ENCODE assay signal across 3 fruit fly cellular contexts in genomic region chr3L:4461454-4462045, dm6.
A peak's percentile ranks its signal among the peaks of the same experiment; 100 is the strongest.
TF ChIP-seq lines count a peak whose summit lies in the region.

Gene CG15023, minus strand, starts transcription at chr3L:4461504.

- no peak for TF ChIP-seq CTCF in whole organism, embryonic (GFP tag; optimal IDR thresholded peaks at IDR 0.05; lab: Kevin White, UChicago)

TF ChIP-seq in whole organism, embryonic, 481 proteins besides CTCF, POLR2A, EP300 and RAD21 (continues in another document):
- 0 out of 3 replicates have a peak, but pooled peaks have one; percentile 36 for TF ChIP-seq ci (GFP tag; IDR thresholded peaks at IDR 0.05; lab: Robert Waterston, UW)
- no peak for TF ChIP-seq CG8281 (tag; optimal IDR thresholded peaks at IDR 0.05; lab: Kevin White, UChicago)
- TF ChIP-seq CG13894 (tag; optimal IDR thresholded peaks at IDR 0.05; lab: Kevin White, UChicago): peak; percentile 7
- peak; percentile 11 for TF ChIP-seq nmo (GFP tag; optimal IDR thresholded peaks at IDR 0.05; lab: Kevin White, UChicago)
- no peak for TF ChIP-seq CG32532 (GFP tag; IDR thresholded peaks at IDR 0.05; lab: Robert Waterston, UW)
- peak; percentile 61 for TF ChIP-seq CG13296 (GFP tag; optimal IDR thresholded peaks at IDR 0.05; lab: Kevin White, UChicago)
- peak; percentile 31; the same call in 1 of the 2 replicates for TF ChIP-seq MBD-R2 (GFP tag; IDR thresholded peaks at IDR 0.05; lab: Robert Waterston, UW)
- peak; percentile 53; the same call in 1 of the 3 replicates for TF ChIP-seq CG11695 (GFP tag; IDR thresholded peaks at IDR 0.05; lab: Robert Waterston, UW)
- no peak for TF ChIP-seq CG15696 (tag; optimal IDR thresholded peaks at IDR 0.05; lab: Kevin White, UChicago)
- peak; percentile 4 for TF ChIP-seq Fer3 (tag; optimal IDR thresholded peaks at IDR 0.05; lab: Kevin White, UChicago)
- peak; percentile 69; the same call in 2 of the 3 replicates for TF ChIP-seq dysf (GFP tag; IDR thresholded peaks at IDR 0.05; lab: Robert Waterston, UW)
- peak; percentile 47 for TF ChIP-seq lab (GFP tag; optimal IDR thresholded peaks at IDR 0.05; lab: Kevin White, UChicago)
- no peak for TF ChIP-seq Sin3A (optimal IDR thresholded peaks at IDR 0.05; lab: Kevin White, UChicago)
- TF ChIP-seq sens (GFP tag; lab: Kevin White, UChicago): peak; percentile 45
- TF ChIP-seq CG2678 (tag; optimal IDR thresholded peaks at IDR 0.05; lab: Kevin White, UChicago): peak; percentile 56
- peak; percentile 35 for TF ChIP-seq CoRest (tag; optimal IDR thresholded peaks at IDR 0.05; lab: Kevin White, UChicago)
- no peak for TF ChIP-seq cas (GFP tag; IDR thresholded peaks at IDR 0.05; lab: Robert Waterston, UW)
- TF ChIP-seq CG1024 (GFP tag; IDR thresholded peaks at IDR 0.05; lab: Robert Waterston, UW): no peak
- TF ChIP-seq Sox102F (GFP tag; optimal IDR thresholded peaks at IDR 0.05; lab: Kevin White, UChicago): peak; percentile 19
- TF ChIP-seq ranshi (GFP tag; IDR thresholded peaks at IDR 0.05; lab: Robert Waterston, UW): peak; percentile 23; the same call in 1 of the 2 replicates
- peak; percentile 34 for TF ChIP-seq dmrt99B (tag; optimal IDR thresholded peaks at IDR 0.05; lab: Kevin White, UChicago)
- TF ChIP-seq CG14441 (GFP tag; IDR thresholded peaks at IDR 0.05; lab: Robert Waterston, UW): peak; percentile 37; the same call in 1 of the 2 replicates
- 0 out of 2 replicates have a peak, but pooled peaks have one; percentile 18 for TF ChIP-seq CG32767 (GFP tag; IDR thresholded peaks at IDR 0.05; lab: Robert Waterston, UW)
- TF ChIP-seq CG7839 (tag; optimal IDR thresholded peaks at IDR 0.05; lab: Kevin White, UChicago): peak; percentile 39
- TF ChIP-seq Pdp1 (GFP tag; optimal IDR thresholded peaks at IDR 0.05; lab: Kevin White, UChicago): peak; percentile 4 to 37
- peak; percentile 28 for TF ChIP-seq unpg (GFP tag; optimal IDR thresholded peaks at IDR 0.05; lab: Kevin White, UChicago)
- TF ChIP-seq NfI (GFP tag; optimal IDR thresholded peaks at IDR 0.05; lab: Kevin White, UChicago): peak; percentile 23
- 0 out of 2 replicates have a peak, but pooled peaks have one; percentile 7 for TF ChIP-seq danr (GFP tag; IDR thresholded peaks at IDR 0.05; lab: Robert Waterston, UW)
- TF ChIP-seq Ada2b (GFP tag; IDR thresholded peaks at IDR 0.05; lab: Robert Waterston, UW): no peak

TF ChIP-seq in whole organism, prepupa, 60 proteins besides CTCF, POLR2A, EP300 and RAD21:
- TF ChIP-seq Eip78C (GFP tag; lab: Kevin White, UChicago) (peak; percentile 61), CG3919 (GFP tag; optimal IDR thresholded peaks at IDR 0.05; lab: Kevin White, UChicago) (no peak)

TF ChIP-seq in whole organism, pupa, 21 proteins besides CTCF, POLR2A, EP300 and RAD21:
- no peak for TF ChIP-seq D1 (tag; optimal IDR thresholded peaks at IDR 0.05; lab: Kevin White, UChicago)
- no peak for TF ChIP-seq CG15710 (tag; optimal IDR thresholded peaks at IDR 0.05; lab: Kevin White, UChicago)
- TF ChIP-seq CG14655 (GFP tag; optimal IDR thresholded peaks at IDR 0.05; lab: Kevin White, UChicago): peak; percentile 12
- no peak for TF ChIP-seq CG8301 (tag; optimal IDR thresholded peaks at IDR 0.05; lab: Kevin White, UChicago)
- no peak for TF ChIP-seq fd96Ca (GFP tag; IDR thresholded peaks at IDR 0.05; lab: Robert Waterston, UW)
- TF ChIP-seq Snoo (tag; optimal IDR thresholded peaks at IDR 0.05; lab: Kevin White, UChicago): no peak

Comparison
In these comparisons a context has a peak if more than half of its experiments do, and no peak if none do; other contexts are left out.
1. Of the 7 proteins assayed by ChIP-seq in both whole organism, embryonic and whole organism, prepupa: peak only in whole organism, embryonic: Sox102F; only in whole organism, prepupa: none; in both: none; in neither: 6.